Worm (Caenorhabditis elegans): ENCODE results near the gene rfl-1.

The rfl-1 gene

DNA sequence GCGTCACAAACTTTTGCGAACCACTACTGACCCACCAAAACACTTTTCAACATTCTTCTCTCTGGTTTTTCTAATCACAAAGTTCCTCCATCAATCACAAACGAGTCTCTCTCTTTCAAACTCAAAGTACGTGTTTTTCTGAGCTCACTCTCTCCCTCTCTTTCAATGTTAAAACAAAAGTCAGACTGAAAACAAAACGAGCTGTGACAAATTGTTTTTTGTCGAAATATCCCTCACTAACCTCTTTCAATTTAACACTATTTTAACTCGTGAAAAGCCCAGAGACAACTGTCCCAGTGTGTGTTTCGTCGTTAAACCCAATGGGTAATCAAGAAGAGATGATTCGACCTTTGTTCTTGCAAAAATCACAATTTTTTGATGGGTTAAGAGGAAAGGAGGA, 32.9 kb upstream of the rfl-1 start (continued):
- no peak for TF ChIP-seq ztf-11 (tag; optimal IDR thresholded peaks at IDR 0.05)
- TF ChIP-seq sma-9 (GFP tag; optimal IDR thresholded peaks at IDR 0.05): peak; percentile 74
- no peak for TF ChIP-seq sma-9 (tag; optimal IDR thresholded peaks at IDR 0.05)
- TF ChIP-seq ama-1 (optimal IDR thresholded peaks at IDR 0.05): no peak
- no peak for TF ChIP-seq blmp-1 (tag; optimal IDR thresholded peaks at IDR 0.05; ENCODE audit: insufficient read depth)
- TF ChIP-seq alr-1 (tag; optimal IDR thresholded peaks at IDR 0.05): no peak
- no peak for TF ChIP-seq crh-2 (tag; optimal IDR thresholded peaks at IDR 0.05)

ce11 chrIII:6989201-6989600, 31.8 kb upstream of the rfl-1 start:
- peak; percentile 63 for TF ChIP-seq fos-1 (tag; optimal IDR thresholded peaks at IDR 0.05)
- no peak for TF ChIP-seq nhr-6 (tag; optimal IDR thresholded peaks at IDR 0.05)
- no peak for TF ChIP-seq ZK546.5 (tag; optimal IDR thresholded peaks at IDR 0.05)

DNA sequence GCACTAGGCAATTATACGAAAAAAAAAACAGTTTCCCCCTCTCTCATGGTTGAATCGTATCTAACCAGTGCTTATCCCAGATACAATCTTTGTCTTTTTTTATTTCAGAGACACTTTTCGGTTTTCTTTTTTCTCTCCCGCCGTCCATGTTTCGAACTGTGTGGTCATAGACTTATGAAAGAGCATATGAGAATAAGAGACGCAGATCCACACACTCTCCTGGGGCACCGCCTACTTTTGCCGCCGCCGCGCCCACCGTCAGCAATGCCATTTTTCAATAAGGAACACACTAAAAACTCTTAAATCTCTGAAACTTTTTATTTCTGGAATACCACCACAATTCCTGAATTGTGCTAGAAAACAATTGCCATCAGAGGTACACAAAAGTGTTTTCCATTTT, 31.1 kb upstream of the rfl-1 start, which contains the start of gene prk-1:
prk-1 (plus strand) TSS at position 269 of the 400 bp plus-strand sequence.
- no peak for TF ChIP-seq gmeb-1 (tag; optimal IDR thresholded peaks at IDR 0.05)
- TF ChIP-seq lsy-2 (tag; optimal IDR thresholded peaks at IDR 0.05): no peak
- TF ChIP-seq R02D3.7 (tag; optimal IDR thresholded peaks at IDR 0.05): no peak
- TF ChIP-seq nhr-12 (tag; optimal IDR thresholded peaks at IDR 0.05): no peak
- no peak for TF ChIP-seq nhr-11 (tag; optimal IDR thresholded peaks at IDR 0.05)
- no peak for TF ChIP-seq sma-9 (GFP tag; optimal IDR thresholded peaks at IDR 0.05)
- no peak for TF ChIP-seq sma-9 (tag; optimal IDR thresholded peaks at IDR 0.05)
- TF ChIP-seq unc-39 (tag; optimal IDR thresholded peaks at IDR 0.05): no peak
- no peak for TF ChIP-seq nhr-25 (tag; optimal IDR thresholded peaks at IDR 0.05)
- TF ChIP-seq snpc-4 (tag; optimal IDR thresholded peaks at IDR 0.05): no peak
- no peak for TF ChIP-seq blmp-1 (tag; optimal IDR thresholded peaks at IDR 0.05; ENCODE audit: insufficient read depth)
- no peak for TF ChIP-seq dmd-4 (tag; optimal IDR thresholded peaks at IDR 0.05)
- TF ChIP-seq peb-1 (tag; optimal IDR thresholded peaks at IDR 0.05): no peak
- no peak for TF ChIP-seq egl-27 (tag; optimal IDR thresholded peaks at IDR 0.05)
- TF ChIP-seq lin-13 (GFP tag; optimal IDR thresholded peaks at IDR 0.05): no peak
- TF ChIP-seq nhr-237 (tag; optimal IDR thresholded peaks at IDR 0.05): no peak
- no peak for TF ChIP-seq nhr-6 (tag; optimal IDR thresholded peaks at IDR 0.05)
- no peak for TF ChIP-seq crh-2 (tag; optimal IDR thresholded peaks at IDR 0.05)
- no peak for TF ChIP-seq ztf-4 (tag; optimal IDR thresholded peaks at IDR 0.05)
- no peak for TF ChIP-seq unc-55 (GFP tag; optimal IDR thresholded peaks at IDR 0.05)
- no peak for TF ChIP-seq alr-1 (tag; optimal IDR thresholded peaks at IDR 0.05)

DNA sequence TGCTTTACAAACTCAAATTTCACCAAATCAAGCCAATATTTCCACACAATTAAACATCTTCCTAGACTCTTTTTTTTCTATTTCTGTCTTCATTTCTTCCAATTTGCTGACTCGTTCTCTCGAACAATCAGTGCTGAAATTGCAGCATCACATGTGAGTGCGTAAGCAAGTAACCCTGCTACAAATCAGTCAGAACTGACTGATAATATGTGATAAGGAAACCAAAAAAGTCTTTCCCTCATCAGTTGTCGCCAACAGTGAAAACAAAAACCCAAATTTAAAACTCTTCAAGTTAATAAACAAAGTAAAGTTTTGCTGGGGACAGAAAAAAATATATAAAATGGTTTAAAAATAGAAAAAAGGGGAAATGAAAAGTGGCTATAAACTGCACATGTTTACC, 29.5 kb upstream of the rfl-1 start:
- peak; percentile 90 for TF ChIP-seq fos-1 (tag; optimal IDR thresholded peaks at IDR 0.05)
- TF ChIP-seq gmeb-1 (tag; optimal IDR thresholded peaks at IDR 0.05): peak; percentile 37
- TF ChIP-seq sem-4 (tag; optimal IDR thresholded peaks at IDR 0.05): no peak

ce11 chrIII:6992496-6992895, 28.5 kb upstream of the rfl-1 start:
- peak; percentile 52 for TF ChIP-seq fos-1 (tag; optimal IDR thresholded peaks at IDR 0.05)
- no peak for TF ChIP-seq R02D3.7 (tag; optimal IDR thresholded peaks at IDR 0.05)
- TF ChIP-seq F13H6.1 (tag; optimal IDR thresholded peaks at IDR 0.05): peak; percentile 42

ce11 chrIII:6993179-6993578, 27.8 kb upstream of the rfl-1 start:
- TF ChIP-seq sma-9 (GFP tag; optimal IDR thresholded peaks at IDR 0.05) (peak; percentile 32), sma-9 (tag; optimal IDR thresholded peaks at IDR 0.05) (no peak), nhr-77 (tag; optimal IDR thresholded peaks at IDR 0.05) (no peak), nhr-21 (tag; optimal IDR thresholded peaks at IDR 0.05) (peak; percentile 42)

- no peak for TF ChIP-seq unc-55 (GFP tag; optimal IDR thresholded peaks at IDR 0.05)
- no peak for TF ChIP-seq gmeb-1 (tag; optimal IDR thresholded peaks at IDR 0.05)
- no peak for TF ChIP-seq mbf-1 (tag; optimal IDR thresholded peaks at IDR 0.05)
- TF ChIP-seq sma-9 (GFP tag; optimal IDR thresholded peaks at IDR 0.05): no peak
- no peak for TF ChIP-seq sma-9 (tag; optimal IDR thresholded peaks at IDR 0.05)
- no peak for TF ChIP-seq nhr-77 (tag; optimal IDR thresholded peaks at IDR 0.05)
- no peak for TF ChIP-seq lin-11 (tag; optimal IDR thresholded peaks at IDR 0.05)
- TF ChIP-seq nhr-23 (tag; optimal IDR thresholded peaks at IDR 0.05): no peak
- TF ChIP-seq Y55F3AM.14 (GFP tag; optimal IDR thresholded peaks at IDR 0.05): no peak
- no peak for TF ChIP-seq lsy-2 (tag; optimal IDR thresholded peaks at IDR 0.05)
- no peak for TF ChIP-seq sma-3 (GFP tag; optimal IDR thresholded peaks at IDR 0.05)
- no peak for TF ChIP-seq nhr-21 (tag; optimal IDR thresholded peaks at IDR 0.05)
- no peak for TF ChIP-seq ceh-82 (tag; optimal IDR thresholded peaks at IDR 0.05)
- TF ChIP-seq nhr-129 (tag; optimal IDR thresholded peaks at IDR 0.05): no peak
- no peak for TF ChIP-seq unc-62 (GFP tag; optimal IDR thresholded peaks at IDR 0.05)
- no peak for TF ChIP-seq unc-39 (tag; optimal IDR thresholded peaks at IDR 0.05)
Observed at ce11 chrIII:7002143-7002542, 18.9 kb upstream of the rfl-1 start.
